Fruit fly (Drosophila melanogaster): ENCODE data around the gene Nubp2.

The Nubp2 gene

DNA sequence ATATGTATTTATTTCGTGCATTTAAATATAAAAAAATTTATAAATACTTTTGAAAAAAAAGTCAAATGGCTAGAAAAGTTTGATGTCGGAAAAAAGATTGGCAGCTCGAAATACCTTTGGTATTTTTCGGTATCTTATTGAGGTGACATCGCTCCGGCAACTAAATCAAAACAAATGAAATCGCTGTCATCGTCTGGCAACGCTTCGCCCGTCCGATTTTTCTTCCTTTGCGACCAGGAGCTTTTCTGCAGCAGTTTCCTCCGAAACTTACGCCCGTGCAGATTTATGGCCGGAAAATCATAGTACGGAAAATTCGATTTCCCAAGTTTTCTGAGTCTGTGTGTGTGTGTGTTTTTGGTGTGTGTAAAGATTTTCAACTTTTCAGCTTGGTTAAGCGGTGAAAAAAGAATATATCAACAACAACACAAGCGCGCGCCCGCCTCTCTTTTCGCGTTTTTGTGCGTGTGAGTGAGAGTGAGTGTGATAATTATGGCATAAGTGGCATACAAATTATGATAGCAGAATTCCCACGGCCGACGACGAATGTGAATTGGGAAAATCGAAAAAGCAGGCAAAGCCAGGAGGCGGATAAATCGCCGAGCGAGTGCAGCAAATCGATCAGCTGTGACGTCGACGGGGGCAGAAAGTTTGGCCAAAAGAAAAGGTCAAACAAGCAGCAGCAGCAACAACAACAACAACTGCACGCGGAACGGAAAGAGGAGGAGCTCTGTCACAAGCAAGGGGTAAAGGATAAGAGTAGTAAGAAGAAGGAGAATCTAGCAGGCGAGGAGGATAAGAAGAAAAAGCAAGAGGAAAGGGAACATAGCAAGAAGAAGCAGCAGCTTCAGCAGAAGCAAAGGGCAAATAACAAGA is 29.0 kb upstream of the Nubp2 start, which contains the start of gene CG32425 (continued):
- TF ChIP-seq grau (tag; optimal IDR thresholded peaks at IDR 0.05) (peak; percentile 8), Nf-YB (GFP tag; optimal IDR thresholded peaks at IDR 0.05) (no peak), exex (tag; optimal IDR thresholded peaks at IDR 0.05) (peak; percentile 80), CG6689 (GFP tag; IDR thresholded peaks at IDR 0.05) (no peak), CG11085 (GFP tag; IDR thresholded peaks at IDR 0.05) (no peak), row (GFP tag; IDR thresholded peaks at IDR 0.05) (peak; percentile 68), cwo (GFP tag; optimal IDR thresholded peaks at IDR 0.05) (no peak), CG10654 (GFP tag; optimal IDR thresholded peaks at IDR 0.05) (peak; percentile 8), lola (GFP tag; optimal IDR thresholded peaks at IDR 0.05) (no peak), CG8388 (GFP tag; optimal IDR thresholded peaks at IDR 0.05) (no peak), CG13287 (GFP tag; IDR thresholded peaks at IDR 0.05; ENCODE audit: partially characterized antibody) (peak; percentile 30; the same call in 1 of the 2 replicates), Antp (GFP tag; optimal IDR thresholded peaks at IDR 0.05) (no peak), Camta (GFP tag; optimal IDR thresholded peaks at IDR 0.05) (no peak), slbo (GFP tag; IDR thresholded peaks at IDR 0.05) (peak; percentile 45; the same call in 1 of the 2 replicates), az2 (GFP tag; optimal IDR thresholded peaks at IDR 0.05) (peak; percentile 11), CG9932 (GFP tag; IDR thresholded peaks at IDR 0.05) (peak; percentile 35; the same call in 1 of the 2 replicates), ATbp (GFP tag; optimal IDR thresholded peaks at IDR 0.05) (no peak), slp2 (GFP tag; optimal IDR thresholded peaks at IDR 0.05) (no peak), CG31441 (GFP tag; IDR thresholded peaks at IDR 0.05) (0 out of 2 replicates have a peak, but pooled peaks have one; percentile 9), hth (optimal IDR thresholded peaks at IDR 0.05) (no peak), CG34376 (GFP tag; optimal IDR thresholded peaks at IDR 0.05) (peak; percentile 13), CG8478 (optimal IDR thresholded peaks at IDR 0.05) (no peak), CG17385 (GFP tag; optimal IDR thresholded peaks at IDR 0.05) (peak; percentile 75), CG14667 (GFP tag; IDR thresholded peaks at IDR 0.05) (no peak), Lpt (GFP tag; optimal IDR thresholded peaks at IDR 0.05) (no peak), dmrt11E (tag; optimal IDR thresholded peaks at IDR 0.05) (no peak), Dll (GFP tag; IDR thresholded peaks at IDR 0.05; ENCODE audit: partially characterized antibody) (0 out of 4 replicates have a peak, but pooled peaks have one; percentile 26), Hr51 (GFP tag; optimal IDR thresholded peaks at IDR 0.05) (no peak), sc (optimal IDR thresholded peaks at IDR 0.05) (no peak), sc (GFP tag; optimal IDR thresholded peaks at IDR 0.05) (no peak), Ets97D (GFP tag; optimal IDR thresholded peaks at IDR 0.05) (peak; percentile 61), CG12769 (tag; optimal IDR thresholded peaks at IDR 0.05) (peak; percentile 7), Nf-YC (tag; optimal IDR thresholded peaks at IDR 0.05) (peak; percentile 25), CG13894 (tag; optimal IDR thresholded peaks at IDR 0.05) (no peak), Dek (tag; optimal IDR thresholded peaks at IDR 0.05) (peak; percentile 2), phol (tag; optimal IDR thresholded peaks at IDR 0.05) (peak; percentile 40), dysf (GFP tag; IDR thresholded peaks at IDR 0.05) (no peak), CG16815 (GFP tag; optimal IDR thresholded peaks at IDR 0.05) (no peak), Med (GFP tag) (peak; percentile 41), CG4282 (GFP tag; optimal IDR thresholded peaks at IDR 0.05) (no peak), CG3726 (GFP tag; IDR thresholded peaks at IDR 0.05) (no peak), CG2199 (GFP tag; IDR thresholded peaks at IDR 0.05) (no peak), Rfx (GFP tag; IDR thresholded peaks at IDR 0.05) (peak; percentile 36; the same call in 1 of the 2 replicates), Optix (GFP tag; IDR thresholded peaks at IDR 0.05) (no peak), gsb (GFP tag; IDR thresholded peaks at IDR 0.05) (no peak), CG8924 (tag; optimal IDR thresholded peaks at IDR 0.05) (no peak), chn (GFP tag; optimal IDR thresholded peaks at IDR 0.05) (no peak), CG34224 (GFP tag; IDR thresholded peaks at IDR 0.05; ENCODE audit: partially characterized antibody) (0 out of 3 replicates have a peak, but pooled peaks have one; percentile 16), CG9797 (GFP tag; optimal IDR thresholded peaks at IDR 0.05) (peak; percentile 35)

All from whole organism, embryonic.